Worm (Caenorhabditis elegans): Measurements from ENCODE around the gene oac-1.

Gene oac-1

DNA sequence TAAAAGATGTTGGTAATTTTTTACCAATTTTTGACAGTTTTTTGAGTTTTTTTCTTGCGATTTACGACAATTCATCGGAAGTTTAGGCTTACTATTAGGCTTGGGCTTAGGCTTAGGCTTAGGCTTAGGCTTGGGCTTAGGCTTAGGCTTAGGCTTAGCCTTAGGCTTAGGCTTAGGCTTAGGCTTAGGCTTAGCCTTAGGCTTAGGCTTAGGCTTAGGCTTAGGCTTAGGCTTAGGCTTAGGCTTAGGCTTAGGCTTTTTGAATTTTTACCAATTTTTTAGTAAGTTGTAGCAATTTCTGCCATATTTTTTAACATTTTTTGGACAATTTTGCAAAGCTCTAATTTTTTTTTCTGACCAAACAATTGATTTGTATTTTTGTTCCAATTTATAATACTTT, 27.2 kb downstream of the oac-1 start:
- peak; percentile 61 for TF ChIP-seq dve-1 (tag; optimal IDR thresholded peaks at IDR 0.05)

DNA sequence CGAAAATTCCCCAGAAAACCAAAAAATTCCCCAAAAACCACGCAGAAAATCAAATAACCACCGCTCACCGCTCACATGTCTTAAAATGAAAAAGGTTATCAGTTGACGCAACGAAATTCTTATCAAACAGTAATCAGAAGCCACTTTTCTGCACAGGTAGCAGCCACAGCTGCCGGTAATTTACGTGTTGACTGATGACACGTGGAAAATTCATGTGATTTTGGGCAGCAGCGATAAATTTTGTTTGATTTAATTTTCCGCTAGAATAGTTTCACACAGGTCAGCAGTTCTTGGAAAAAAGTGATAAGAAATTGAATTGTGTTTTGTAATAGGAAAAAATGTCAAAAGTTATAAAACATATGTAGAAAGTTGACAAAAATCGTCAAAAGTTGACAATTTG, 28.2 kb downstream of the oac-1 start:
- TF ChIP-seq mec-3 (tag; optimal IDR thresholded peaks at IDR 0.05; ENCODE audit: borderline replicate concordance), result no peak
- TF ChIP-seq elt-2 (tag; optimal IDR thresholded peaks at IDR 0.05), result peak; percentile 71
- no peak for TF ChIP-seq ceh-45 (GFP tag; IDR thresholded peaks at IDR 0.05)

- no peak for TF ChIP-seq fax-1 (tag; optimal IDR thresholded peaks at IDR 0.05)
- TF ChIP-seq ama-1 (optimal IDR thresholded peaks at IDR 0.05), result no peak
- TF ChIP-seq eyg-1 (tag; optimal IDR thresholded peaks at IDR 0.05), result no peak
- no peak for TF ChIP-seq ahr-1 (tag; optimal IDR thresholded peaks at IDR 0.05)
- TF ChIP-seq madf-2 (tag; optimal IDR thresholded peaks at IDR 0.05), result no peak
- TF ChIP-seq dmd-4 (tag; optimal IDR thresholded peaks at IDR 0.05; ENCODE audit: borderline replicate concordance), result no peak
- no peak for TF ChIP-seq pag-3 (tag; optimal IDR thresholded peaks at IDR 0.05; ENCODE audit: borderline replicate concordance)
- TF ChIP-seq lin-11 (tag; optimal IDR thresholded peaks at IDR 0.05), result no peak
- TF ChIP-seq F13H6.1 (tag; optimal IDR thresholded peaks at IDR 0.05), result no peak
- no peak for TF ChIP-seq pax-1 (tag; optimal IDR thresholded peaks at IDR 0.05)
- no peak for TF ChIP-seq unc-86 (tag; optimal IDR thresholded peaks at IDR 0.05)
- no peak for TF ChIP-seq sox-4 (tag; optimal IDR thresholded peaks at IDR 0.05)
- TF ChIP-seq tbx-2 (tag; optimal IDR thresholded peaks at IDR 0.05), result no peak
- TF ChIP-seq ceh-6 (GFP tag; optimal IDR thresholded peaks at IDR 0.05), result no peak
These were observed 29.6 kb downstream of the oac-1 start for ce11 chrV:19526197-19526596.

ce11 chrV:19524569-19524968, 31.2 kb downstream of the oac-1 start:
- no peak for TF ChIP-seq C08G9.2 (tag; optimal IDR thresholded peaks at IDR 0.05)
- TF ChIP-seq unc-42 (tag; optimal IDR thresholded peaks at IDR 0.05), result peak; percentile 31

DNA sequence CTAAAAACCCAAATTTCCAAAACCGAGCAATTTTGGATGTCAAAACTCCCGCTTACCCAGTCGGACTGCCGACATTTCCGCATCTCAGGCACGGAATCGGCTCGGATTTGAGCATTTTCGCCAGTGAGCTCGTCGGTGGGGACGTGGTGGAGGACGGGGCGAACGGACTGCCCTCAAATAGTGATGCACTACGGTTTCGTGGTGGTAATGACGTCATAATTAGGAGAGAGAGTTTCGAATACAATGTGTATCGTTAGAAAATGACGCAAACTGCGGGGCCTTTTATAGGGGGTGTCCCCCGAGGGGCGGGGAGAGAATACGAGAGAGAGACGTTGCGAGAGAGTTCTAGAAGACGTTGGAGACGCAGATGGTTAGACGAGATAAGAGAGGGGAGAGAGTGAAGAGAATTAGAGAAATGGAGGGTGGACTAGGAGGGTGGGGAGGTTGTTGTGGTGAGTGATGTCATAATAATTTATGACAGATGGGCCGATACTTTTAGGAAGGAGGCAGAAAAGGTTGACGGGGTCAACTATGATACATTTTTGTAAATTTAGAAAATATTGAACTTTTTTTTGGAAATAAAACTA, 33.1 kb downstream of the oac-1 start:
- TF ChIP-seq madf-2 (tag; optimal IDR thresholded peaks at IDR 0.05), result peak; percentile 63
- TF ChIP-seq lim-6 (tag; optimal IDR thresholded peaks at IDR 0.05), result no peak
- TF ChIP-seq hlh-8 (tag; optimal IDR thresholded peaks at IDR 0.05), result peak; percentile 4
- peak; percentile 69 for TF ChIP-seq ceh-18 (tag; optimal IDR thresholded peaks at IDR 0.05)
- TF ChIP-seq nfya-1 (tag; optimal IDR thresholded peaks at IDR 0.05), result peak; percentile 92
- no peak for TF ChIP-seq ahr-1 (tag; optimal IDR thresholded peaks at IDR 0.05)
- peak; percentile 43 for TF ChIP-seq ceh-2 (tag; optimal IDR thresholded peaks at IDR 0.05)
- TF ChIP-seq pat-9 (tag; optimal IDR thresholded peaks at IDR 0.05), result peak; percentile 48
- TF ChIP-seq unc-55 (GFP tag; optimal IDR thresholded peaks at IDR 0.05), result peak; percentile 100
- peak; percentile 58 for TF ChIP-seq ceh-14 (tag; optimal IDR thresholded peaks at IDR 0.05)
- TF ChIP-seq dve-1 (tag; optimal IDR thresholded peaks at IDR 0.05), result peak; percentile 68
- peak; percentile 57 for TF ChIP-seq C08G9.2 (tag; optimal IDR thresholded peaks at IDR 0.05)
- TF ChIP-seq ceh-24 (tag; optimal IDR thresholded peaks at IDR 0.05), result peak; percentile 12
- TF ChIP-seq C38D4.7 (GFP tag; optimal IDR thresholded peaks at IDR 0.05), result peak; percentile 60
- no peak for TF ChIP-seq sdc-2 (tag; optimal IDR thresholded peaks at IDR 0.05)
- no peak for TF ChIP-seq ceh-9 (tag; optimal IDR thresholded peaks at IDR 0.05)
- TF ChIP-seq hlh-30 (tag; optimal IDR thresholded peaks at IDR 0.05; ENCODE audit: insufficient read depth), result peak; percentile 56
- peak; percentile 70 for TF ChIP-seq ztf-16 (tag; optimal IDR thresholded peaks at IDR 0.05)
- no peak for TF ChIP-seq nhr-232 (tag; optimal IDR thresholded peaks at IDR 0.05)
- TF ChIP-seq elt-2 (tag; optimal IDR thresholded peaks at IDR 0.05), result peak; percentile 84
- peak; percentile 42 for TF ChIP-seq syd-9 (tag; optimal IDR thresholded peaks at IDR 0.05)
- TF ChIP-seq ets-4 (tag; optimal IDR thresholded peaks at IDR 0.05), result no peak
- no peak for TF ChIP-seq odd-2 (tag; optimal IDR thresholded peaks at IDR 0.05)
- peak; percentile 70 for TF ChIP-seq T23F11.4 (GFP tag; optimal IDR thresholded peaks at IDR 0.05)
- TF ChIP-seq fkh-10 (GFP tag; optimal IDR thresholded peaks at IDR 0.05), result no peak
- peak; percentile 94 for TF ChIP-seq ama-1 (optimal IDR thresholded peaks at IDR 0.05)
- TF ChIP-seq ceh-45 (GFP tag; IDR thresholded peaks at IDR 0.05), result no peak
- no peak for TF ChIP-seq ceh-22 (tag; optimal IDR thresholded peaks at IDR 0.05)
- TF ChIP-seq unc-86 (tag; optimal IDR thresholded peaks at IDR 0.05), result no peak
- peak; percentile 11 for TF ChIP-seq pag-3 (tag; optimal IDR thresholded peaks at IDR 0.05; ENCODE audit: borderline replicate concordance)
- peak; percentile 81 for TF ChIP-seq ceh-31 (tag; optimal IDR thresholded peaks at IDR 0.05)
- peak; percentile 52 for TF ChIP-seq ceh-30 (tag; optimal IDR thresholded peaks at IDR 0.05)
- TF ChIP-seq nhr-11 (tag; optimal IDR thresholded peaks at IDR 0.05), result no peak

All from whole organism, late embryonic.